Fruit fly (Drosophila melanogaster) whole organism, embryonic: Measurements from ENCODE around the gene RSG7.

Source experiments
- BtbVII ChIP-seq: fragments of 200-800 bp; sonication (Bioruptor generic); optimal IDR thresholded peaks from 3 replicates; lab custom pipeline; 2017; ENCODE audit warnings: missing biosample characterization, mild to moderate bottlenecking, missing genetic modification characterization
- CG1024 ChIP-seq: fragments of 200-800 bp; sonication (Bioruptor generic); IDR thresholded peaks from 2 replicates; pipeline ENCODE4 v1.3.6; 2022; ENCODE audit warnings: missing biosample characterization, missing genetic modification characterization
- CG11696 ChIP-seq: fragments of 200-800 bp; sonication (Bioruptor generic); IDR thresholded peaks from 2 replicates; pipeline ENCODE4 v1.3.6; 2022; ENCODE audit warnings: missing biosample characterization, missing genetic modification characterization
- CG12104 ChIP-seq: fragments of 200-800 bp; sonication (Bioruptor generic); optimal IDR thresholded peaks from 3 replicates; lab custom pipeline; 2016; ENCODE audit warnings: missing biosample characterization, missing genetic modification characterization
- CG12942 ChIP-seq: fragments of 200-800 bp; sonication (Bioruptor generic); optimal IDR thresholded peaks from 3 replicates; lab custom pipeline; 2016; ENCODE audit warnings: missing biosample characterization, missing genetic modification characterization
- CG13287 ChIP-seq: fragments of 200-800 bp; sonication (Bioruptor generic); IDR thresholded peaks from 2 replicates; pipeline ENCODE4 v1.3.6; 2022; ENCODE audit warnings: missing biosample characterization, missing genetic modification characterization; ENCODE audit not compliant: partially characterized antibody
- CG13424 ChIP-seq: fragments of 200-800 bp; sonication (Bioruptor generic); optimal IDR thresholded peaks from 2 replicates; lab custom pipeline; 2019; ENCODE audit warnings: missing biosample characterization, mild to moderate bottlenecking, missing genetic modification characterization, moderate library complexity
- CG13624 ChIP-seq: fragments of 200-800 bp; sonication (Bioruptor generic); optimal IDR thresholded peaks from 2 replicates; lab custom pipeline; 2016; ENCODE audit warnings: missing biosample characterization, missing genetic modification characterization
- CG14014 ChIP-seq: fragments of 200-800 bp; sonication (Bioruptor generic); IDR thresholded peaks from 2 replicates; pipeline ENCODE4 v1.3.6; 2022; ENCODE audit warnings: missing biosample characterization, missing genetic modification characterization
- CG14667 ChIP-seq: fragments of 200-800 bp; sonication (Bioruptor generic); IDR thresholded peaks from 2 replicates; pipeline ENCODE4 v1.3.6; 2022; ENCODE audit warnings: missing biosample characterization, missing genetic modification characterization
- CG1647 ChIP-seq: fragments of 200-800 bp; sonication (Bioruptor generic); optimal IDR thresholded peaks from 3 replicates; lab custom pipeline; 2016; ENCODE audit warnings: missing biosample characterization, missing genetic modification characterization
- CG17186 ChIP-seq: fragments of 200-800 bp; sonication (Bioruptor generic); optimal IDR thresholded peaks from 3 replicates; lab custom pipeline; 2017; ENCODE audit warnings: missing biosample characterization, missing genetic modification reagents, missing genetic modification characterization
- CG17912 ChIP-seq: fragments of 200-800 bp; sonication (Bioruptor generic); optimal IDR thresholded peaks from 2 replicates; lab custom pipeline; 2018; ENCODE audit warnings: missing biosample characterization, mild to moderate bottlenecking, missing genetic modification characterization
- CG18476 ChIP-seq: fragments of 200-800 bp; sonication (Bioruptor generic); optimal IDR thresholded peaks from 2 replicates; lab custom pipeline; 2016; ENCODE audit warnings: missing biosample characterization, mild to moderate bottlenecking, missing genetic modification characterization
- CG2712 ChIP-seq: fragments of 200-800 bp; optimal IDR thresholded peaks from 3 replicates; lab custom pipeline; 2019; ENCODE audit warnings: missing biosample characterization, mild to moderate bottlenecking, missing genetic modification characterization, moderate library complexity
- CG32772 ChIP-seq: fragments of 200-800 bp; sonication (Bioruptor generic); IDR thresholded peaks from 2 replicates; pipeline ENCODE4 v1.3.6; 2022; ENCODE audit warnings: missing biosample characterization, missing genetic modification characterization
- CG33557 ChIP-seq: fragments of 200-800 bp; sonication (Bioruptor generic); optimal IDR thresholded peaks from 2 replicates; lab custom pipeline; 2019; ENCODE audit warnings: missing biosample characterization, mild to moderate bottlenecking, missing genetic modification characterization, moderate library complexity
- CG5953 ChIP-seq: fragments of 200-800 bp; sonication (Bioruptor generic); IDR thresholded peaks from 2 replicates; pipeline ENCODE4 v1.3.6; 2022; ENCODE audit warnings: missing biosample characterization, missing genetic modification characterization
- CG7556 ChIP-seq: fragments of 200-800 bp; sonication (Bioruptor generic); optimal IDR thresholded peaks from 2 replicates; lab custom pipeline; 2017; ENCODE audit warnings: missing biosample characterization, mild to moderate bottlenecking, missing genetic modification characterization
- CG8359 ChIP-seq: fragments of 200-800 bp; sonication (Bioruptor generic); optimal IDR thresholded peaks from 2 replicates; lab custom pipeline; 2017; ENCODE audit warnings: missing biosample characterization, mild to moderate bottlenecking, missing genetic modification characterization, borderline replicate concordance
- ERR ChIP-seq: fragments of 200-800 bp; sonication (Bioruptor generic); optimal IDR thresholded peaks from 2 replicates; lab custom pipeline; 2016; ENCODE audit warnings: missing biosample characterization, missing genetic modification characterization
- HLHmδ ChIP-seq: fragments of 200-800 bp; sonication (Bioruptor generic); optimal IDR thresholded peaks from 2 replicates; lab custom pipeline; 2018; ENCODE audit warnings: missing biosample characterization, mild to moderate bottlenecking, missing genetic modification characterization, moderate library complexity
- HmgD ChIP-seq: fragments of 200-800 bp; sonication (Bioruptor generic); optimal IDR thresholded peaks from 3 replicates; lab custom pipeline; 2016; ENCODE audit warnings: missing biosample characterization, missing genetic modification characterization
- Med ChIP-seq: fragments of 200-800 bp; sonication (Bioruptor generic); peaks from one replicate; lab custom pipeline; 2016; ENCODE audit warnings: missing biosample characterization, missing genetic modification characterization, mild to moderate bottlenecking, inconsistent platforms, moderate library complexity
- Myb ChIP-seq: fragments of 200-800 bp; sonication (Bioruptor generic); optimal IDR thresholded peaks from 2 replicates; lab custom pipeline; 2016; ENCODE audit warnings: missing biosample characterization, missing genetic modification characterization
- Opbp ChIP-seq: fragments of 200-800 bp; sonication (Bioruptor generic); IDR thresholded peaks from 3 replicates; pipeline ENCODE4 v1.3.6; 2022; ENCODE audit warnings: missing biosample characterization, missing genetic modification characterization; ENCODE audit not compliant: partially characterized antibody
- PHDP ChIP-seq: fragments of 200-800 bp; sonication (Bioruptor generic); optimal IDR thresholded peaks from 3 replicates; lab custom pipeline; 2018; ENCODE audit warnings: missing biosample characterization, mild to moderate bottlenecking, missing genetic modification characterization, moderate library complexity
- ab ChIP-seq: fragments of 200-800 bp; sonication (Bioruptor generic); optimal IDR thresholded peaks from 2 replicates; lab custom pipeline; 2016; ENCODE audit warnings: missing biosample characterization, missing genetic modification characterization
- ap ChIP-seq: fragments of 200-800 bp; sonication (Bioruptor generic); IDR thresholded peaks from 2 replicates; pipeline ENCODE4 v1.3.6; 2022; ENCODE audit warnings: missing biosample characterization, missing genetic modification characterization
- caup ChIP-seq: fragments of 200-800 bp; sonication (Bioruptor generic); optimal IDR thresholded peaks from 3 replicates; lab custom pipeline; 2017; ENCODE audit warnings: missing biosample characterization, mild to moderate bottlenecking, missing genetic modification characterization, moderate library complexity; ENCODE audit not compliant: severe bottlenecking
- chif ChIP-seq, 2 experiments: fragments of 200-800 bp; sonication (Bioruptor generic); optimal IDR thresholded peaks; 3 replicates each; lab custom pipeline; 2016; ENCODE audit warnings: missing biosample characterization in 2 of 2, missing genetic modification characterization in 2 of 2
- chn ChIP-seq: fragments of 200-800 bp; sonication (Bioruptor generic); optimal IDR thresholded peaks from 2 replicates; lab custom pipeline; 2016; ENCODE audit warnings: missing biosample characterization, missing genetic modification characterization
- disco-r ChIP-seq: fragments of 200-800 bp; sonication (Bioruptor generic); optimal IDR thresholded peaks from 2 replicates; lab custom pipeline; 2016; ENCODE audit warnings: missing biosample characterization, missing genetic modification characterization
- esg ChIP-seq: fragments of 200-800 bp; sonication (Bioruptor generic); conservative IDR thresholded peaks from 2 replicates; pipeline ENCODE4 v1.3.6; 2022; ENCODE audit warnings: missing biosample characterization, missing genetic modification characterization
- fd102C ChIP-seq: fragments of 200-800 bp; sonication (Bioruptor generic); optimal IDR thresholded peaks from 2 replicates; lab custom pipeline; 2018; ENCODE audit warnings: missing biosample characterization, mild to moderate bottlenecking, missing genetic modification characterization, moderate library complexity
- fru ChIP-seq: fragments of >200 bp; optimal IDR thresholded peaks from 2 replicates; lab custom pipeline; 2017
- gcm ChIP-seq: fragments of 200-800 bp; sonication (Bioruptor generic); optimal IDR thresholded peaks from 2 replicates; lab custom pipeline; 2019; ENCODE audit warnings: missing biosample characterization, mild to moderate bottlenecking, missing genetic modification characterization, moderate library complexity
- kay ChIP-seq: fragments of 200-800 bp; sonication (Bioruptor generic); optimal IDR thresholded peaks from 2 replicates; lab custom pipeline; 2016; ENCODE audit warnings: missing biosample characterization, missing genetic modification characterization
- maf-S ChIP-seq: fragments of 200-800 bp; sonication (Bioruptor generic); optimal IDR thresholded peaks from 2 replicates; lab custom pipeline; 2016; ENCODE audit warnings: missing biosample characterization, missing genetic modification characterization
- otp ChIP-seq: fragments of 200-800 bp; sonication (Bioruptor generic); IDR thresholded peaks from 3 replicates; pipeline ENCODE4, ENCODE4 v1.3.6; 2022; ENCODE audit warnings: missing biosample characterization, missing genetic modification characterization
- pho ChIP-seq: fragments of 200-800 bp; sonication (Bioruptor generic); optimal IDR thresholded peaks from 2 replicates; lab custom pipeline; 2016; ENCODE audit warnings: missing biosample characterization, missing genetic modification characterization
- pum ChIP-seq: fragments of 200-800 bp; sonication (Bioruptor generic); optimal IDR thresholded peaks from 2 replicates; lab custom pipeline; 2016; ENCODE audit warnings: missing biosample characterization, missing genetic modification characterization
- sc ChIP-seq, 3 experiments: fragments of >200 bp in 2 of 3; fragments of 200-800 bp in 1 of 3; sonication (Bioruptor generic) in 1 of 3; optimal IDR thresholded peaks; 2 replicates in 2 of 3; 3 replicates in 1 of 3; lab custom pipeline; 2017; ENCODE audit warnings: mild to moderate bottlenecking in 1 of 3, missing biosample characterization in 1 of 3, missing genetic modification characterization in 1 of 3, missing genetic modification reagents in 1 of 3
- sens ChIP-seq: fragments of 200-800 bp; sonication (Bioruptor generic); peaks from one replicate; lab custom pipeline; 2016; ENCODE audit warnings: missing biosample characterization, missing genetic modification characterization
- sima ChIP-seq: fragments of 200-800 bp; sonication (Bioruptor generic); optimal IDR thresholded peaks from 2 replicates; lab custom pipeline; 2016; ENCODE audit warnings: missing biosample characterization, missing genetic modification characterization
- tio ChIP-seq: fragments of 200-800 bp; sonication (Bioruptor generic); optimal IDR thresholded peaks from 2 replicates; lab custom pipeline; 2017; ENCODE audit warnings: missing biosample characterization, missing genetic modification characterization, inconsistent platforms
- ttk ChIP-seq: fragments of 200-800 bp; sonication (Bioruptor generic); IDR thresholded peaks from 2 replicates; pipeline ENCODE4 v2.1.2; 2022; ENCODE audit warnings: missing biosample characterization, missing genetic modification characterization
- twi ChIP-seq: fragments of 200-800 bp; optimal IDR thresholded peaks from 2 replicates; lab custom pipeline; 2019; ENCODE audit warnings: missing biosample characterization, mild to moderate bottlenecking, missing genetic modification characterization, moderate library complexity
- vnd ChIP-seq: fragments of 200-800 bp; sonication (Bioruptor generic); IDR thresholded peaks from 3 replicates; pipeline ENCODE4 v1.3.6; 2022; ENCODE audit warnings: missing biosample characterization, missing genetic modification characterization; ENCODE audit not compliant: partially characterized antibody
- zfh2 ChIP-seq: fragments of 200-800 bp; sonication (Bioruptor generic); optimal IDR thresholded peaks from 2 replicates; lab custom pipeline; 2016; ENCODE audit warnings: missing biosample characterization, missing genetic modification characterization

The RSG7 gene

DNA sequence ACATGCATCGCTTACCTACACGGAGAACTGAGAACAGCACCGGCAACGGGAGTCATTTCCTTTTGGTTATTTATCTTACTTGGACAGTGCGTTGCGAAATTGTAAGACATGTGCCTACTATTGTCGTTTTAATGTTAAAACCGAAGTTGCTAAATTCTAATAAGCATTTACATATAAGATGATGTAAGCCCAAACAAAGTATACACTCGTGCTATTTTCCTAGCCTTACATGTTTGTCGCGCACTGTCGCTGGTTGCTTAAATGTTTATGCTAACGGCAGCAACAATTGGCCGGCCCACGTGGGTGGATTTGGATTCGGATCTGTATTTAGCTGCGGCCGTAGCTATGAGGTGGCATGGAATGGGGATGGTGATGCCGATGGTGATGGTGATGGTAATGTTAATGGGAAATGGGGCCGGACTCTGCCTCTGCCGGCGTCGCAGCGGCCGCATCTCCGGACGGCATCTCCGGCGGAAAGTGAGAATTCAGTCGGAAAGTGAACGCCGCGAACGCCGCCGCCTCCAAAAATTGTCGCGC lies 33.0 kb downstream of the RSG7 start, which contains the start of gene CG4829 (continued):
- TF ChIP-seq maf-S (GFP tag; lab: Kevin White, UChicago) (peak; percentile 75), gcm (GFP tag; lab: Kevin White, UChicago) (peak; percentile 82), tio (GFP tag; lab: Kevin White, UChicago) (peak; percentile 75), CG11696 (GFP tag; lab: Robert Waterston, UW) (peak; percentile 79), CG1024 (GFP tag; lab: Robert Waterston, UW) (peak; percentile 59), CG33557 (GFP tag; lab: Kevin White, UChicago) (peak; percentile 52), HmgD (GFP tag; lab: Kevin White, UChicago) (peak; percentile 19), pum (GFP tag; lab: Kevin White, UChicago) (peak; percentile 83), CG13424 (tag; lab: Kevin White, UChicago) (peak; percentile 92), ab (GFP tag; lab: Kevin White, UChicago) (peak; percentile 73), zfh2 (GFP tag; lab: Kevin White, UChicago) (peak; percentile 73), otp (GFP tag; lab: Robert Waterston, UW) (peak; percentile 86), CG5953 (GFP tag; lab: Robert Waterston, UW) (peak; percentile 82), CG13287 (GFP tag; lab: Robert Waterston, UW) (no peak), disco-r (GFP tag; lab: Kevin White, UChicago) (peak; percentile 61), chn (peak; percentile 81), sima (GFP tag; lab: Kevin White, UChicago) (peak; percentile 68), sens (GFP tag; lab: Kevin White, UChicago) (peak; percentile 97), CG17912 (GFP tag; lab: Kevin White, UChicago) (peak; percentile 79), ttk (GFP tag; lab: Robert Waterston, UW) (peak; percentile 84), pho (peak; percentile 74), CG32772 (peak; percentile 86), CG8359 (peak; percentile 69), esg (GFP tag; lab: Robert Waterston, UW) (peak; percentile 87), sc (optimal IDR thresholded peaks at IDR 0.05; lab: Kevin White, UChicago) (no peak), sc (GFP tag; optimal IDR thresholded peaks at IDR 0.05; lab: Kevin White, UChicago) (peak; percentile 71), ERR (peak; percentile 74), twi (peak; percentile 72), caup (GFP tag; lab: Kevin White, UChicago) (peak; percentile 85), PHDP (tag; lab: Kevin White, UChicago) (peak; percentile 91), fru (no peak), Med (peak; percentile 99), Myb (GFP tag; lab: Kevin White, UChicago) (peak; percentile 58), CG17186 (GFP tag; lab: Kevin White, UChicago) (peak; percentile 37), CG12104 (peak; percentile 79), CG7556 (peak; percentile 81), CG2712 (tag; lab: Kevin White, UChicago) (peak; percentile 90), CG14014 (GFP tag; lab: Robert Waterston, UW) (peak; percentile 88), kay (GFP tag; lab: Kevin White, UChicago) (peak; percentile 74), CG18476 (GFP tag; lab: Kevin White, UChicago) (peak; percentile 77), chif (GFP tag; optimal IDR thresholded peaks at IDR 0.05; lab: Kevin White, UChicago) (peak; percentile 88 to 89), fd102C (no peak), vnd (GFP tag; lab: Robert Waterston, UW) (no peak), ap (peak; percentile 83), BtbVII (peak; percentile 79), CG14667 (GFP tag; lab: Robert Waterston, UW) (peak; percentile 64), CG12942 (GFP tag; lab: Kevin White, UChicago) (peak; percentile 68), CG1647 (GFP tag; lab: Kevin White, UChicago) (peak; percentile 86), CG13624 (GFP tag; lab: Kevin White, UChicago) (peak; percentile 86), HLHmδ (GFP tag; lab: Kevin White, UChicago) (no peak), Opbp (GFP tag; lab: Robert Waterston, UW) (no peak)
